Fruit fly (Drosophila melanogaster): Measurements from ENCODE around the gene oc.
A peak's percentile ranks its signal among the peaks of the same experiment; 100 is the strongest.

The oc gene

dm6 chrX:8671348-8672298 is 21.1 kb upstream of the oc start (continued):
- TF ChIP-seq pum (GFP tag; optimal IDR thresholded peaks at IDR 0.05) (peak; percentile 6), CG3281 (GFP tag; optimal IDR thresholded peaks at IDR 0.05) (no peak), pzg (GFP tag; optimal IDR thresholded peaks at IDR 0.05) (no peak), Eip74EF (GFP tag; optimal IDR thresholded peaks at IDR 0.05) (no peak), eve (GFP tag; optimal IDR thresholded peaks at IDR 0.05) (no peak), CTCF (GFP tag; optimal IDR thresholded peaks at IDR 0.05) (no peak), Xbp1 (GFP tag; optimal IDR thresholded peaks at IDR 0.05) (peak; percentile 17), ato (GFP tag; IDR thresholded peaks at IDR 0.05; ENCODE audit: partially characterized antibody) (no peak), CHES-1-like (GFP tag; optimal IDR thresholded peaks at IDR 0.05) (no peak), ranshi (GFP tag; IDR thresholded peaks at IDR 0.05) (peak; percentile 44; the same call in 1 of the 2 replicates), exex (tag; optimal IDR thresholded peaks at IDR 0.05) (no peak), gcm2 (GFP tag; optimal IDR thresholded peaks at IDR 0.05) (no peak), ssp (GFP tag; IDR thresholded peaks at IDR 0.05) (peak; percentile 32; the same call in 1 of the 2 replicates), Taf1 (GFP tag; IDR thresholded peaks at IDR 0.05) (no peak), CG7556 (GFP tag; optimal IDR thresholded peaks at IDR 0.05) (peak; percentile 18), lov (optimal IDR thresholded peaks at IDR 0.05) (no peak), lov (GFP tag; IDR thresholded peaks at IDR 0.05) (peak; percentile 86), CG4707 (GFP tag; optimal IDR thresholded peaks at IDR 0.05) (no peak), CG15269 (tag; optimal IDR thresholded peaks at IDR 0.05) (no peak), cwo (GFP tag; optimal IDR thresholded peaks at IDR 0.05) (no peak), CG34376 (GFP tag; optimal IDR thresholded peaks at IDR 0.05) (no peak), Trl (optimal IDR thresholded peaks at IDR 0.05) (no peak), Trl (GFP tag; optimal IDR thresholded peaks at IDR 0.05) (no peak), phol (tag; optimal IDR thresholded peaks at IDR 0.05) (peak; percentile 61), Max (GFP tag; optimal IDR thresholded peaks at IDR 0.05) (no peak), CG12942 (GFP tag; optimal IDR thresholded peaks at IDR 0.05) (no peak), sr (GFP tag; IDR thresholded peaks at IDR 0.05) (no peak), CG10366 (GFP tag; IDR thresholded peaks at IDR 0.05) (peak; percentile 60; the same call in 1 of the 2 replicates), NC2α (GFP tag; optimal IDR thresholded peaks at IDR 0.05) (no peak), sug (tag; optimal IDR thresholded peaks at IDR 0.05) (no peak), CG9876 (GFP tag; optimal IDR thresholded peaks at IDR 0.05) (no peak), CG1832 (GFP tag; optimal IDR thresholded peaks at IDR 0.05) (no peak), CG34224 (GFP tag; IDR thresholded peaks at IDR 0.05; ENCODE audit: partially characterized antibody) (no peak), kah (GFP tag; optimal IDR thresholded peaks at IDR 0.05) (no peak), CG14667 (GFP tag; IDR thresholded peaks at IDR 0.05) (peak; percentile 36), cas (GFP tag; IDR thresholded peaks at IDR 0.05) (no peak), repo (GFP tag; optimal IDR thresholded peaks at IDR 0.05) (no peak), ems (GFP tag; optimal IDR thresholded peaks at IDR 0.05) (peak; percentile 32), sob (GFP tag; IDR thresholded peaks at IDR 0.05) (peak; percentile 42; the same call in 1 of the 2 replicates), CG10565 (GFP tag; optimal IDR thresholded peaks at IDR 0.05) (no peak), jing (GFP tag; optimal IDR thresholded peaks at IDR 0.05) (no peak), CG1529 (GFP tag; optimal IDR thresholded peaks at IDR 0.05) (peak; percentile 18), CG12659 (GFP tag; optimal IDR thresholded peaks at IDR 0.05) (no peak), lmd (GFP tag; IDR thresholded peaks at IDR 0.05) (peak; percentile 57), tap (tag; optimal IDR thresholded peaks at IDR 0.05) (no peak), Pdp1 (GFP tag; optimal IDR thresholded peaks at IDR 0.05) (peak in 1 of 2 experiments; percentile 29), bab2 (GFP tag; optimal IDR thresholded peaks at IDR 0.05) (peak; percentile 59), tio (GFP tag; optimal IDR thresholded peaks at IDR 0.05) (peak; percentile 9), toy (GFP tag; IDR thresholded peaks at IDR 0.05) (no peak), CG9817 (tag; optimal IDR thresholded peaks at IDR 0.05) (no peak)
